Worm (Caenorhabditis elegans) whole organism, mixed stage, embryonic: ENCODE measurements around the gene srt-23.

ENCODE experiments used
- flh-1 ChIP-seq: fragments of 200-800 bp; sonication (Bioruptor generic); optimal IDR thresholded peaks from 2 replicates; lab custom pipeline; 2018; ENCODE audit warnings: mild to moderate bottlenecking, missing genetic modification characterization, moderate library complexity, missing compliant biosample characterization
- lin-13 ChIP-seq: fragments of 150-350 bp; optimal IDR thresholded peaks from 2 replicates; lab custom pipeline; 2014; ENCODE audit warnings: missing biosample characterization, missing genetic modification characterization

DNA sequence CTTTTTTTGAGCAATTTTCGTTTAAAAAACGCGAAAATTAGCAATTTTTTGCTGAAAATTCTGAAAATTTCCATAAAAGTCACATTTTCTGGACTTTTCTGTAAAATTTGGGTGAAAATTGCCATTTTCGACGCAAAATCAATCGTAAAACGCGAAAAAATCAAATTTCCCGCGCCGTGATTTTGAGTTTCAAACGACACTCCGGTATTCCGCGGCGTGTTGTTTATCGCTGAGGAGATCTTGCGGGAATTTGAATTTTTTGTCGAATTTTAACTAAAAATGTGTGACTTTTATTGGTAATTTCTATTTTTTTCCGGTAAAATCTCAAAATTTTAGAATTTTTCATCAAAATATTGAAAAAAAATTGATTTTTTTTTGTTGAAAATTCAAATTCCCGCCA lies 44.6 kb downstream of the srt-23 start:
- no peak for TF ChIP-seq flh-1 (GFP tag; lab: Kevin White, UChicago)
- TF ChIP-seq lin-13 (tag; lab: Kevin White, UChicago) = no peak
